Fruit fly (Drosophila melanogaster) whole organism, embryonic: Measurements from ENCODE around the gene AnxB9.

Experiments used
- ATbp ChIP-seq: fragments of 200-800 bp; sonication (Bioruptor generic); optimal IDR thresholded peaks from 2 replicates; lab custom pipeline; 2017; ENCODE audit warnings: missing biosample characterization, mild to moderate bottlenecking, missing genetic modification characterization, missing genetic modification reagents
- Adf1 ChIP-seq: fragments of 200-800 bp; sonication (Bioruptor generic); IDR thresholded peaks from 2 replicates; pipeline ENCODE4 v1.3.6; 2022; ENCODE audit warnings: missing biosample characterization, missing genetic modification characterization
- B-H1 ChIP-seq: fragments of 200-800 bp; sonication (Bioruptor generic); IDR thresholded peaks from 3 replicates; pipeline ENCODE4 v1.3.6; 2022; ENCODE audit warnings: missing biosample characterization, missing genetic modification characterization
- Bdp1 ChIP-seq: fragments of 200-800 bp; sonication (Bioruptor generic); optimal IDR thresholded peaks from 3 replicates; lab custom pipeline; 2016; ENCODE audit warnings: missing biosample characterization, missing genetic modification characterization
- CG10267 ChIP-seq: fragments of 200-800 bp; sonication (Bioruptor generic); optimal IDR thresholded peaks from 2 replicates; lab custom pipeline; 2018; ENCODE audit warnings: missing biosample characterization, mild to moderate bottlenecking, missing genetic modification characterization, moderate library complexity
- CG11093 ChIP-seq: fragments of 200-800 bp; sonication (Bioruptor generic); IDR thresholded peaks from 3 replicates; pipeline ENCODE4 v1.3.6; 2022; ENCODE audit warnings: missing biosample characterization, missing genetic modification characterization
- CG11695 ChIP-seq: fragments of 200-800 bp; sonication (Bioruptor generic); IDR thresholded peaks from 3 replicates; pipeline ENCODE4 v1.3.6; 2022; ENCODE audit warnings: missing biosample characterization, missing genetic modification characterization
- CG13424 ChIP-seq: fragments of 200-800 bp; sonication (Bioruptor generic); optimal IDR thresholded peaks from 2 replicates; lab custom pipeline; 2019; ENCODE audit warnings: missing biosample characterization, mild to moderate bottlenecking, missing genetic modification characterization, moderate library complexity
- CG13894 ChIP-seq: fragments of 200-800 bp; sonication (Bioruptor generic); optimal IDR thresholded peaks from 3 replicates; lab custom pipeline; 2018; ENCODE audit warnings: missing biosample characterization, mild to moderate bottlenecking, missing genetic modification characterization, moderate library complexity
- CG16813 ChIP-seq: fragments of 200-800 bp; sonication (Bioruptor generic); IDR thresholded peaks from 3 replicates; pipeline ENCODE4 v1.3.6; 2022; ENCODE audit warnings: missing biosample characterization, missing genetic modification characterization; ENCODE audit not compliant: partially characterized antibody
- CG16863 ChIP-seq: fragments of 200-800 bp; sonication (Bioruptor generic); optimal IDR thresholded peaks from 3 replicates; lab custom pipeline; 2016; ENCODE audit warnings: missing biosample characterization, missing genetic modification characterization
- CG18764 ChIP-seq: fragments of 200-800 bp; sonication (Bioruptor generic); optimal IDR thresholded peaks from 3 replicates; lab custom pipeline; 2016; ENCODE audit warnings: missing biosample characterization, missing genetic modification characterization
- CG30431 ChIP-seq: fragments of 200-800 bp; sonication (Bioruptor generic); optimal IDR thresholded peaks from 2 replicates; lab custom pipeline; 2017; ENCODE audit warnings: missing biosample characterization, missing genetic modification characterization
- CG31365 ChIP-seq: fragments of 200-800 bp; sonication (Bioruptor generic); optimal IDR thresholded peaks from 2 replicates; lab custom pipeline; 2018; ENCODE audit warnings: missing biosample characterization, mild to moderate bottlenecking, missing genetic modification characterization
- CG3281 ChIP-seq: fragments of 200-800 bp; sonication (Bioruptor generic); optimal IDR thresholded peaks from 3 replicates; lab custom pipeline; 2017; ENCODE audit warnings: missing biosample characterization, mild to moderate bottlenecking, missing genetic modification characterization
- CG3847 ChIP-seq: fragments of 200-800 bp; sonication (Bioruptor generic); IDR thresholded peaks from 2 replicates; pipeline ENCODE4 v1.3.6; 2022; ENCODE audit warnings: missing biosample characterization, missing genetic modification characterization
- CG42726 ChIP-seq: fragments of 200-800 bp; sonication (Bioruptor generic); IDR thresholded peaks from 2 replicates; pipeline ENCODE4 v1.3.6; 2022; ENCODE audit warnings: missing biosample characterization, missing genetic modification characterization; ENCODE audit not compliant: partially characterized antibody
- CG6689 ChIP-seq: fragments of 200-800 bp; sonication (Bioruptor generic); IDR thresholded peaks from 2 replicates; pipeline ENCODE4 v1.3.6; 2022; ENCODE audit warnings: missing biosample characterization, missing genetic modification characterization
- CG7357 ChIP-seq: fragments of 200-800 bp; sonication (Bioruptor generic); IDR thresholded peaks from 3 replicates; pipeline ENCODE4 v1.3.6; 2022; ENCODE audit warnings: missing biosample characterization, missing genetic modification characterization
- CG7372 ChIP-seq: fragments of 200-800 bp; sonication (Bioruptor generic); IDR thresholded peaks from 2 replicates; pipeline ENCODE4 v1.3.6; 2022; ENCODE audit warnings: missing biosample characterization, missing genetic modification characterization
- CG9876 ChIP-seq: fragments of 200-800 bp; sonication (Bioruptor generic); optimal IDR thresholded peaks from 2 replicates; lab custom pipeline; 2016; ENCODE audit warnings: missing biosample characterization, missing genetic modification characterization
- Camta ChIP-seq: fragments of 200-800 bp; sonication (Bioruptor generic); optimal IDR thresholded peaks from 2 replicates; lab custom pipeline; 2016; ENCODE audit warnings: missing biosample characterization, missing genetic modification characterization
- Dip3 ChIP-seq: fragments of 200-800 bp; sonication (Bioruptor generic); optimal IDR thresholded peaks from 3 replicates; lab custom pipeline; 2016; ENCODE audit warnings: missing biosample characterization, missing genetic modification characterization
- Dref ChIP-seq: fragments of 200-800 bp; sonication (Bioruptor generic); IDR thresholded peaks from 2 replicates; pipeline ENCODE4 v1.3.6; 2022; ENCODE audit warnings: missing biosample characterization, missing genetic modification characterization
- Fer3 ChIP-seq: fragments of 200-800 bp; sonication (Bioruptor generic); optimal IDR thresholded peaks from 2 replicates; lab custom pipeline; 2018; ENCODE audit warnings: missing biosample characterization, mild to moderate bottlenecking, missing genetic modification characterization, moderate library complexity
- Gsc ChIP-seq: fragments of 200-800 bp; sonication (Bioruptor generic); IDR thresholded peaks from 2 replicates; pipeline ENCODE4 v1.3.6; 2022; ENCODE audit warnings: missing biosample characterization, missing genetic modification characterization
- HLH54F ChIP-seq: fragments of 200-800 bp; sonication (Bioruptor generic); optimal IDR thresholded peaks from 3 replicates; lab custom pipeline; 2016; ENCODE audit warnings: missing biosample characterization, missing genetic modification characterization
- Hmr ChIP-seq: fragments of 200-800 bp; sonication (Bioruptor generic); optimal IDR thresholded peaks from 3 replicates; lab custom pipeline; 2017; ENCODE audit warnings: mild to moderate bottlenecking, missing biosample characterization, missing genetic modification reagents, missing genetic modification characterization
- Hr39 ChIP-seq: fragments of >200 bp; optimal IDR thresholded peaks from 2 replicates; lab custom pipeline; 2017
- Sry-δ ChIP-seq: fragments of 200-800 bp; sonication (Bioruptor generic); optimal IDR thresholded peaks from 2 replicates; lab custom pipeline; 2016; ENCODE audit warnings: missing biosample characterization, missing genetic modification characterization
- Tbp ChIP-seq: fragments of >200 bp; optimal IDR thresholded peaks from 2 replicates; lab custom pipeline; 2018; ENCODE audit warnings: missing biosample characterization, missing genetic modification characterization
- Usf ChIP-seq: fragments of 200-800 bp; sonication (Bioruptor generic); optimal IDR thresholded peaks from 2 replicates; lab custom pipeline; 2017; ENCODE audit warnings: missing genotype, missing biosample characterization, missing genetic modification characterization
- Xbp1 ChIP-seq: fragments of 200-800 bp; sonication (Bioruptor generic); optimal IDR thresholded peaks from 3 replicates; lab custom pipeline; 2016; ENCODE audit warnings: missing biosample characterization, mild to moderate bottlenecking, missing genetic modification characterization
- ase ChIP-seq: fragments of 200-800 bp; sonication (Bioruptor generic); IDR thresholded peaks from 3 replicates; pipeline ENCODE4 v1.3.6; 2022; ENCODE audit warnings: missing biosample characterization, missing genetic modification characterization
- az2 ChIP-seq: fragments of 200-800 bp; sonication (Bioruptor generic); optimal IDR thresholded peaks from 3 replicates; lab custom pipeline; 2016; ENCODE audit warnings: missing biosample characterization, missing genetic modification characterization
- bigmax ChIP-seq: fragments of 200-800 bp; sonication (Bioruptor generic); optimal IDR thresholded peaks from 2 replicates; lab custom pipeline; 2018; ENCODE audit warnings: missing biosample characterization, mild to moderate bottlenecking, missing genetic modification characterization
- danr ChIP-seq: fragments of 200-800 bp; sonication (Bioruptor generic); IDR thresholded peaks from 2 replicates; pipeline ENCODE4 v1.3.6; 2022; ENCODE audit warnings: missing biosample characterization, missing genetic modification characterization
- fd3F ChIP-seq: fragments of 200-800 bp; sonication (Bioruptor generic); optimal IDR thresholded peaks from 2 replicates; lab custom pipeline; 2018; ENCODE audit warnings: missing biosample characterization, mild to moderate bottlenecking, missing genetic modification characterization, moderate library complexity
- fd64A ChIP-seq: fragments of 200-800 bp; sonication (Bioruptor generic); optimal IDR thresholded peaks from 3 replicates; lab custom pipeline; 2018; ENCODE audit warnings: missing biosample characterization, mild to moderate bottlenecking, missing genetic modification characterization
- grau ChIP-seq: fragments of 200-800 bp; optimal IDR thresholded peaks from 3 replicates; lab custom pipeline; 2019; ENCODE audit warnings: missing biosample characterization, mild to moderate bottlenecking, missing genetic modification characterization, moderate library complexity
- insv ChIP-seq, 2 experiments: fragments of 200-800 bp; sonication (Bioruptor generic); optimal IDR thresholded peaks; 3 replicates each; lab custom pipeline; 2016 to 2018; ENCODE audit warnings: missing biosample characterization in 2 of 2, missing genetic modification characterization in 2 of 2
- kni ChIP-seq: fragments of 200-800 bp; sonication (Bioruptor generic); optimal IDR thresholded peaks from 3 replicates; lab custom pipeline; 2017; ENCODE audit warnings: mild to moderate bottlenecking, missing biosample characterization, missing genetic modification reagents, missing genetic modification characterization
- knrl ChIP-seq: fragments of 200-800 bp; sonication (Bioruptor generic); IDR thresholded peaks from 3 replicates; pipeline ENCODE4 v1.3.6; 2022; ENCODE audit warnings: missing biosample characterization, missing genetic modification characterization; ENCODE audit not compliant: partially characterized antibody
- luna ChIP-seq: fragments of 200-800 bp; sonication (Bioruptor generic); optimal IDR thresholded peaks from 2 replicates; lab custom pipeline; 2016; ENCODE audit warnings: missing biosample characterization, missing genetic modification characterization
- nerfin-2 ChIP-seq: fragments of 200-800 bp; sonication (Bioruptor generic); IDR thresholded peaks from 2 replicates; pipeline ENCODE4 v1.3.6; 2022; ENCODE audit warnings: missing biosample characterization, missing genetic modification characterization; ENCODE audit not compliant: partially characterized antibody
- oc ChIP-seq: fragments of 200-800 bp; sonication (Bioruptor generic); optimal IDR thresholded peaks from 2 replicates; lab custom pipeline; 2018; ENCODE audit warnings: missing biosample characterization, mild to moderate bottlenecking, missing genetic modification characterization, moderate library complexity
- sens-2 ChIP-seq: fragments of 200-800 bp; sonication (Bioruptor generic); IDR thresholded peaks from 2 replicates; pipeline ENCODE4 v1.3.6; 2022; ENCODE audit warnings: missing biosample characterization, missing genetic modification characterization
- shn ChIP-seq: fragments of 200-800 bp; sonication (Bioruptor generic); optimal IDR thresholded peaks from 3 replicates; lab custom pipeline; 2016; ENCODE audit warnings: missing biosample characterization, missing genetic modification characterization
- tin ChIP-seq: fragments of 200-800 bp; sonication (Bioruptor generic); optimal IDR thresholded peaks from 3 replicates; lab custom pipeline; 2016; ENCODE audit warnings: missing biosample characterization, missing genetic modification characterization
- toy ChIP-seq: fragments of 200-800 bp; sonication (Bioruptor generic); IDR thresholded peaks from 2 replicates; pipeline ENCODE4 v1.3.6; 2022; ENCODE audit warnings: missing biosample characterization, missing genetic modification characterization
- trh ChIP-seq: fragments of 200-800 bp; sonication (Bioruptor generic); optimal IDR thresholded peaks from 2 replicates; lab custom pipeline; 2016; ENCODE audit warnings: missing biosample characterization, missing genetic modification characterization

The AnxB9 gene

DNA sequence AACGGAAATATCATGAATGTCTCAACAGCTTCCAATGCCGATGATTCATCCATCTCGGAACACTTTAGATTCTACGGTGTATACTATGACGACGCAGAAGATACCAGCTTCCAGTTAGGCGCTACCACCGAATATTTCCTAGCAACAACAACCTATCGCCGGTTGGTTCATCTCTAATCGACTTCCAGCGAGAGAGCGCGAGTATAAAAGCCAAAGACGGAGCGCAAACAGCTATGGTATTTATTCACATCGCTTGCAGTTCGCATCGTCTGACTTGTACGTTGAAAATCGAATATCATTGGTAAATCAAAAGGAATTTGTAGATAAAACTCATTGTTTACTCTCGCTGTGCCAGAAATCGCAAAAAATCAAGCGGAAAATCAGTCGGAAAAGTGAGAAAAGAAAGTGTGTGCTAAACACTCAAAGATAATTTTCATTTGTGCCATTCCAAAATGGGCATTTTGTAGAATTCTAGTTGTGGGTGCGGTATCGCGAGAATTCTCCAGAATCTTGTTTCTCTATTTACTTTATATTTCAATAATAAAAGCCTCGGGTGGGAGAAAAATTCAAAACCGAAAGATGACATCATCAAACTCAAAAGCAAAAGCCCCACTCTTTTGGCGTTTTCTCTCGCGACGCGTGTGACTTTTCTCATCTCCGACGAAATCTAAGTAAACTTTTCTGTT lies at the start of gene AnxB9 (continued):
- TF ChIP-seq CG11093, result no peak
- TF ChIP-seq CG42726 (GFP tag; lab: Robert Waterston, UW), result peak; percentile 77; the same call in 1 of the 2 replicates
- no peak for TF ChIP-seq Camta (GFP tag; lab: Kevin White, UChicago)
- TF ChIP-seq Adf1 (GFP tag; lab: Robert Waterston, UW), result peak; percentile 36; the same call in 1 of the 2 replicates
- peak; percentile 56 for TF ChIP-seq fd64A (GFP tag; lab: Kevin White, UChicago)
- no peak for TF ChIP-seq kni (GFP tag; lab: Kevin White, UChicago)
- peak; percentile 5 for TF ChIP-seq Xbp1 (GFP tag; lab: Kevin White, UChicago)
- no peak for TF ChIP-seq CG7357
- TF ChIP-seq CG3281 (GFP tag; lab: Kevin White, UChicago), result no peak
- peak; percentile 43 for TF ChIP-seq bigmax
- TF ChIP-seq fd3F (GFP tag; lab: Kevin White, UChicago), result no peak
- TF ChIP-seq HLH54F, result no peak
- peak; percentile 79 for TF ChIP-seq Tbp (GFP tag; lab: Kevin White, UChicago)
- TF ChIP-seq CG3847 (GFP tag; lab: Robert Waterston, UW), result no peak
- peak; percentile 82 for TF ChIP-seq Sry-δ
- no peak for TF ChIP-seq CG6689 (GFP tag; lab: Robert Waterston, UW)
- no peak for TF ChIP-seq Usf (GFP tag; lab: Kevin White, UChicago)
- peak; percentile 83 for TF ChIP-seq CG13894 (tag; lab: Kevin White, UChicago)
- TF ChIP-seq Hr39, result no peak
- no peak for TF ChIP-seq danr (GFP tag; lab: Robert Waterston, UW)
- 0 out of 3 replicates have a peak, but pooled peaks have one; percentile 44 for TF ChIP-seq CG11695 (GFP tag; lab: Robert Waterston, UW)
- TF ChIP-seq CG16813, result no peak; the same call in 2 of the 3 replicates
- TF ChIP-seq CG7372 (GFP tag; lab: Robert Waterston, UW), result no peak
- TF ChIP-seq Hmr (GFP tag; lab: Kevin White, UChicago), result peak; percentile 30
- TF ChIP-seq oc (tag; lab: Kevin White, UChicago), result peak; percentile 13
- no peak for TF ChIP-seq insv (GFP tag; optimal IDR thresholded peaks at IDR 0.05; lab: Kevin White, UChicago)
- no peak for TF ChIP-seq luna
- no peak for TF ChIP-seq CG10267 (tag; lab: Kevin White, UChicago)
- TF ChIP-seq Dref (GFP tag; lab: Robert Waterston, UW), result peak; percentile 52
- TF ChIP-seq CG13424, result no peak
- no peak for TF ChIP-seq az2 (GFP tag; lab: Kevin White, UChicago)
- TF ChIP-seq trh (GFP tag; lab: Kevin White, UChicago), result no peak
- no peak for TF ChIP-seq nerfin-2 (GFP tag; lab: Robert Waterston, UW)
- TF ChIP-seq shn, result peak; percentile 19
- TF ChIP-seq CG18764 (GFP tag; lab: Kevin White, UChicago), result no peak
- no peak for TF ChIP-seq toy (GFP tag; lab: Robert Waterston, UW)
- peak; percentile 55 for TF ChIP-seq CG31365 (tag; lab: Kevin White, UChicago)
- TF ChIP-seq sens-2, result 0 out of 2 replicates have a peak, but pooled peaks have one; percentile 50
- no peak for TF ChIP-seq CG30431 (GFP tag; lab: Kevin White, UChicago)
- no peak for TF ChIP-seq tin (GFP tag; lab: Kevin White, UChicago)
- TF ChIP-seq CG9876 (GFP tag; lab: Kevin White, UChicago), result no peak
- no peak for TF ChIP-seq grau
- peak; percentile 57 for TF ChIP-seq Fer3 (tag; lab: Kevin White, UChicago)
- TF ChIP-seq B-H1 (GFP tag; lab: Robert Waterston, UW), result no peak
- no peak for TF ChIP-seq ase (GFP tag; lab: Robert Waterston, UW)
- no peak for TF ChIP-seq ATbp (GFP tag; lab: Kevin White, UChicago)
- peak; percentile 5; the same call in 2 of the 3 replicates for TF ChIP-seq knrl (GFP tag; lab: Robert Waterston, UW)
- TF ChIP-seq Bdp1 (GFP tag; lab: Kevin White, UChicago), result no peak
- no peak for TF ChIP-seq Gsc (GFP tag; lab: Robert Waterston, UW)
- peak; percentile 1 for TF ChIP-seq Dip3 (GFP tag; lab: Kevin White, UChicago)
- peak; percentile 20 for TF ChIP-seq CG16863 (GFP tag; lab: Kevin White, UChicago)
